Fruit fly (Drosophila melanogaster) whole organism: ENCODE measurements around the gene ex.

Experiments
- Dll ChIP-seq: fragments of >200 bp; optimal IDR thresholded peaks from 2 replicates; lab custom pipeline; 2017
- EcR ChIP-seq, 2 experiments: fragments of >200 bp; optimal IDR thresholded peaks; 2 replicates each; lab custom pipeline; 2017; ENCODE audit warnings: missing biosample characterization in 2 of 2, missing genetic modification characterization in 2 of 2, missing genetic modification reagents in 2 of 2
- pan ChIP-seq: fragments of >200 bp; optimal IDR thresholded peaks from 2 replicates; lab custom pipeline; 2017
- psq ChIP-seq: fragments of >200 bp; optimal IDR thresholded peaks from 2 replicates; lab custom pipeline; 2017
- usp ChIP-seq: fragments of >200 bp; optimal IDR thresholded peaks from 2 replicates; lab custom pipeline; 2017; ENCODE audit warnings: missing biosample characterization, missing genetic modification characterization, mixed read lengths

DNA sequence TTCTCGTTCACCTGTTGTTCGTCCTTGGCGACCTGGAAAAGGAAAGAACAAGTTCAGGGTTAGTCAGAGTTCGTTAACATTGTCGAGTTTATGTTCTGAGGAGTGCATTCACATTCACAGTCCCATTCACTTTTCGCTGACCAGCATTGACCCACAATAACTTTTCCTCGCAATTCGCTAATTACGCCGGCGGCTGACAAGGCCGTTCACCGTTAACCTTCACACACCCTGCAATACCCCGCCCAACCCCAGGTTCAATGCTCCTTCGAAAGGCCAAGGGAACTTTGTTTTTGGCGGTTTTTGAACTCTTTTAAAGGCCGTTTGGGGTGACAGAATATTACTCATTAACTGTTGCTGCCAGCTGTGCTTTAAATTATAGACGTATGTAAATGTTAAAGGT lies 47.1 kb downstream of the ex start:
- peak in 1 of 2 experiments; percentile 75 for TF ChIP-seq EcR (GFP tag; optimal IDR thresholded peaks at IDR 0.05; lab: Kevin White, UChicago)
- TF ChIP-seq pan (lab: Kevin White, UChicago): no peak
- TF ChIP-seq psq: no peak
- TF ChIP-seq Dll: no peak
- TF ChIP-seq usp (GFP tag; lab: Kevin White, UChicago): no peak
